Worm (Caenorhabditis elegans): ENCODE results near the gene unc-105.

unc-105 gene

DNA sequence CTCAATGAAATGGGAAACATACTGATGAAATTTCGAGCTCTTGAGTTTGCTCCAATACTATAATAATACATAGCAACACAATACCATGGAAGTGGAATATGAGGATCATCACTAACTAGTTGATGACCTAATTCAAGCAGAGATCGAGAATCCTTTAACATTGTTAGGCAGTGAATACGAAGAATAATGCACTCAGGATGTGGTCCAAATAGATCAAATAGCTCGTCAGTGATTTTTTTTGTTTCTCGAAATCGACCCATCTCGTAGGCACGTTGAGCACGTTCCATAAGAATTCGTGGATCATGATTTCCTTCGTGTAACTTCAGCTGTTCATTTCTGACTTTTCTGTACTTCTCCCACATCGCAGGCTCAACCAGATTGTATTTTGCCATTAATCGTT lies 44.7 kb downstream of the unc-105 start:
- TF ChIP-seq lin-13 (tag; optimal IDR thresholded peaks at IDR 0.05), result no peak
- no peak for TF ChIP-seq snpc-4 (tag; optimal IDR thresholded peaks at IDR 0.05)
- no peak for TF ChIP-seq sptf-1 (tag; optimal IDR thresholded peaks at IDR 0.05)
- TF ChIP-seq elt-3 (tag; optimal IDR thresholded peaks at IDR 0.05), result no peak
- no peak for TF ChIP-seq unc-120 (tag; optimal IDR thresholded peaks at IDR 0.05; ENCODE audit: poor library complexity, severe bottlenecking)
- TF ChIP-seq drap-1 (GFP tag; optimal IDR thresholded peaks at IDR 0.05), result no peak
- TF ChIP-seq lsy-2 (tag; optimal IDR thresholded peaks at IDR 0.05), result no peak
- no peak for TF ChIP-seq mls-2 (tag; optimal IDR thresholded peaks at IDR 0.05)
- no peak for TF ChIP-seq sem-2 (GFP tag; optimal IDR thresholded peaks at IDR 0.05)
- no peak for TF ChIP-seq ceh-43 (GFP tag; optimal IDR thresholded peaks at IDR 0.05)
- no peak for TF ChIP-seq mab-5 (tag; optimal IDR thresholded peaks at IDR 0.05)
- TF ChIP-seq ceh-83 (GFP tag; optimal IDR thresholded peaks at IDR 0.05), result no peak
- no peak for TF ChIP-seq ceh-39 (tag; optimal IDR thresholded peaks at IDR 0.05)
- no peak for TF ChIP-seq nhr-28 (tag; optimal IDR thresholded peaks at IDR 0.05)

DNA sequence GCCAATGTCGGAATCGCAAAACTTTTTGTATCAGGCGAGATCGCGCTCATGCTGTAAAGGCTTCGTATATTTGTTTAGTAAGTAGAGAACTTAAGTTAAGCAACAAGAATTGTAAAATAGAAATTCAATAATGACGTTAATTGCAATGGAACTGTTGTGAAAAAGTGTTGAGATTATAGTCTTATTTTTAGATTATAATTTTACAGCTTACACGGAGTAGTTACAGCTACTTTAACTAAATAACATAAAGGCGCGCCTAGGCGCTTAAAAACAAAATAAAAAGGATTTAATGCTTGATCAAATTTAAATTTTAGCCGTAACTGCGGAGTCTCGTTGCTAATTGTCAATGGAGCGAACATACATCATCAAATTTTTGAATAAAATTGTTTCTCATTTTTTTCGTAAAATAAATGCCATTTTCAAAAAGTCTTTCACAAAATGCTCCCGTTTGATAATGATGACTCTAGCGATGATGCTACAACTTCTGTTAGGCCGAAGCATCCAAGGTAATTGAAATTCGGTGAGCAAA lies 45.9 kb downstream of the unc-105 start, which contains the start of the genes emb-27 and rrf-3:
Gene emb-27, minus strand, starts transcription at position 51 of the 529 bp plus-strand sequence.
Gene rrf-3, plus strand, starts transcription at position 346 of the 529 bp plus-strand sequence.
- peak; percentile 71 for TF ChIP-seq lsy-2 (tag; optimal IDR thresholded peaks at IDR 0.05)
- peak; percentile 97 for TF ChIP-seq ces-1 (GFP tag; optimal IDR thresholded peaks at IDR 0.05)
- no peak for TF ChIP-seq lin-13 (tag; optimal IDR thresholded peaks at IDR 0.05)
- TF ChIP-seq ham-2 (GFP tag; optimal IDR thresholded peaks at IDR 0.05), result peak; percentile 68
- TF ChIP-seq elt-3 (tag; optimal IDR thresholded peaks at IDR 0.05), result no peak
- TF ChIP-seq mab-5 (tag; optimal IDR thresholded peaks at IDR 0.05), result no peak
- TF ChIP-seq nhr-12 (tag; optimal IDR thresholded peaks at IDR 0.05), result no peak

DNA sequence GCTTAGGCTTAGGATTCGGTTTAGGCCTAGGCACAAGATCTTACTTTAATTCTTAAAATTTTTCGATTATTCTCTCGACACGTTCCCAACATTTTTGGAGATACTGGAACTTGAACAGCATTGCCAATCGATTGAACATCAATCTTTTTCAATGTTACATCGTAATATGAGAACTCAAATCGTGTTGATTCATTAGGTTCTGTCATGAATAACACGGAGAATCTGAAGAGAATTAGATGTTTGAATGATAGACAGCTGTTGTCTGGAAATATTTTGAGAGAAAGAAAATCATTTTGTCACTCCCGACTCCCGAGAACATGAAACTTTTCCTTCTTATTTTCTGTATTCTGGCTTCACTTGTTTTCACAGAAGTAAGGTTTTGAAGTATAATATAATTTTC lies 53.0 kb downstream of the unc-105 start, which contains the start of gene T05C12.15:
Gene T05C12.15, plus strand, starts transcription at position 301 of the 400 bp plus-strand sequence.
- TF ChIP-seq bed-3 (GFP tag; optimal IDR thresholded peaks at IDR 0.05), result no peak
- no peak for TF ChIP-seq elt-3 (tag; optimal IDR thresholded peaks at IDR 0.05)

DNA sequence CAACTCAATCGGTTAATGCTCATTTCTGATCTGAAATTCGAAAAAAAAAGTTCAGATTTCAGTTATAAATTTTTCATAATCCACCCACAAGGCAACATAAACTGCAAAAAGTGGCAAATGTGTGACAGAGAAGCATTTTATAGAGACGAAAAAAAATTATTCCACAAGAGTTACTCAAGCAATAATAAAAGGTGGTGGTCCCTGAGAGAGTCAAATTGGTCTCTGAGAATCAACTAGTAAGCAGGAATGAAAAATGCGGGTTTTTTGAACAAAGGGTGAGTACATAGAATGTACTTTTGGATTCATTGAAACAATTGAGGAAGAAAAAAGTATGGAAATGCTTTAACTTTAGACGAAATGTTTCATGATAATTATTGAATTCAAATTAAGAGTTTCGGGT lies 54.1 kb downstream of the unc-105 start, which contains the start of gene T05C12.11:
Gene T05C12.11, minus strand, starts transcription at position 101 of the 400 bp plus-strand sequence.
- TF ChIP-seq M03D4.4 (tag; optimal IDR thresholded peaks at IDR 0.05), result no peak
- no peak for TF ChIP-seq blmp-1 (tag; optimal IDR thresholded peaks at IDR 0.05)
- no peak for TF ChIP-seq ceh-83 (GFP tag; optimal IDR thresholded peaks at IDR 0.05)
- TF ChIP-seq tbx-8 (GFP tag; optimal IDR thresholded peaks at IDR 0.05), result no peak
- TF ChIP-seq ces-1 (GFP tag; optimal IDR thresholded peaks at IDR 0.05), result no peak
- no peak for TF ChIP-seq mep-1 (tag; optimal IDR thresholded peaks at IDR 0.05)
- no peak for TF ChIP-seq ham-2 (GFP tag; optimal IDR thresholded peaks at IDR 0.05)
- no peak for TF ChIP-seq mab-5 (tag; optimal IDR thresholded peaks at IDR 0.05)
- TF ChIP-seq pha-4 (tag; optimal IDR thresholded peaks at IDR 0.05), result no peak
- TF ChIP-seq zip-8 (tag; optimal IDR thresholded peaks at IDR 0.05), result no peak
- TF ChIP-seq sptf-1 (tag; optimal IDR thresholded peaks at IDR 0.05), result no peak
- no peak for TF ChIP-seq mls-2 (tag; optimal IDR thresholded peaks at IDR 0.05)
- TF ChIP-seq hlh-1 (tag; optimal IDR thresholded peaks at IDR 0.05), result no peak
- TF ChIP-seq snpc-4 (tag; optimal IDR thresholded peaks at IDR 0.05), result no peak
- TF ChIP-seq sem-2 (GFP tag; optimal IDR thresholded peaks at IDR 0.05), result no peak
- no peak for TF ChIP-seq nhr-12 (tag; optimal IDR thresholded peaks at IDR 0.05)
- no peak for TF ChIP-seq ceh-39 (tag; optimal IDR thresholded peaks at IDR 0.05)
